Fruit fly (Drosophila melanogaster) whole organism, embryonic: ENCODE data around the gene CG7506.

Experiments used
- Atf3 ChIP-seq: fragments of 200-800 bp; sonication (Bioruptor generic); optimal IDR thresholded peaks from 3 replicates; lab custom pipeline; 2016; ENCODE audit warnings: missing biosample characterization, missing genetic modification characterization
- Bdp1 ChIP-seq: fragments of 200-800 bp; sonication (Bioruptor generic); optimal IDR thresholded peaks from 3 replicates; lab custom pipeline; 2016; ENCODE audit warnings: missing biosample characterization, missing genetic modification characterization
- CG11398 ChIP-seq: fragments of 200-800 bp; sonication (Bioruptor generic); optimal IDR thresholded peaks from 2 replicates; lab custom pipeline; 2016; ENCODE audit warnings: missing biosample characterization, missing genetic modification characterization
- CG11504 ChIP-seq: fragments of 200-800 bp; sonication (Bioruptor generic); optimal IDR thresholded peaks from 3 replicates; lab custom pipeline; 2019; ENCODE audit warnings: missing biosample characterization, mild to moderate bottlenecking, missing genetic modification characterization, moderate library complexity
- CG11695 ChIP-seq: fragments of 200-800 bp; sonication (Bioruptor generic); IDR thresholded peaks from 3 replicates; pipeline ENCODE4 v1.3.6; 2022; ENCODE audit warnings: missing biosample characterization, missing genetic modification characterization
- CG11723 ChIP-seq: fragments of 200-800 bp; sonication (Bioruptor generic); optimal IDR thresholded peaks from 2 replicates; lab custom pipeline; 2017; ENCODE audit warnings: missing biosample characterization, mild to moderate bottlenecking, missing genetic modification characterization
- CG12155 ChIP-seq: fragments of 200-800 bp; sonication (Bioruptor generic); optimal IDR thresholded peaks from 3 replicates; lab custom pipeline; 2016; ENCODE audit warnings: missing biosample characterization, missing genetic modification characterization
- CG13624 ChIP-seq: fragments of 200-800 bp; sonication (Bioruptor generic); optimal IDR thresholded peaks from 2 replicates; lab custom pipeline; 2016; ENCODE audit warnings: missing biosample characterization, missing genetic modification characterization
- CG14965 ChIP-seq: fragments of 200-800 bp; sonication (Bioruptor generic); optimal IDR thresholded peaks from 2 replicates; lab custom pipeline; 2016; ENCODE audit warnings: missing biosample characterization, missing genetic modification characterization, borderline replicate concordance
- CG15601 ChIP-seq: fragments of 200-800 bp; sonication (Bioruptor generic); optimal IDR thresholded peaks from 3 replicates; lab custom pipeline; 2019; ENCODE audit warnings: missing biosample characterization, mild to moderate bottlenecking, missing genetic modification characterization, moderate library complexity
- CG16815 ChIP-seq: fragments of 200-800 bp; sonication (Bioruptor generic); optimal IDR thresholded peaks from 3 replicates; lab custom pipeline; 2017; ENCODE audit warnings: missing biosample characterization, mild to moderate bottlenecking, missing genetic modification characterization
- CG17912 ChIP-seq: fragments of 200-800 bp; sonication (Bioruptor generic); optimal IDR thresholded peaks from 2 replicates; lab custom pipeline; 2018; ENCODE audit warnings: missing biosample characterization, mild to moderate bottlenecking, missing genetic modification characterization
- CG2120 ChIP-seq: fragments of 200-800 bp; sonication (Bioruptor generic); optimal IDR thresholded peaks from 3 replicates; lab custom pipeline; 2016; ENCODE audit warnings: missing biosample characterization, missing genetic modification characterization
- CG3281 ChIP-seq: fragments of 200-800 bp; sonication (Bioruptor generic); optimal IDR thresholded peaks from 3 replicates; lab custom pipeline; 2017; ENCODE audit warnings: missing biosample characterization, mild to moderate bottlenecking, missing genetic modification characterization
- CG4424 ChIP-seq: fragments of 200-800 bp; sonication (Bioruptor generic); optimal IDR thresholded peaks from 3 replicates; lab custom pipeline; 2016; ENCODE audit warnings: missing biosample characterization, missing genetic modification characterization
- CG4820 ChIP-seq: fragments of 200-800 bp; sonication (Bioruptor generic); optimal IDR thresholded peaks from 3 replicates; lab custom pipeline; 2016; ENCODE audit warnings: missing biosample characterization, missing genetic modification characterization
- CG5245 ChIP-seq: fragments of 200-800 bp; sonication (Bioruptor generic); optimal IDR thresholded peaks from 3 replicates; lab custom pipeline; 2016; ENCODE audit warnings: missing biosample characterization, missing genetic modification characterization
- CG7372 ChIP-seq: fragments of 200-800 bp; sonication (Bioruptor generic); IDR thresholded peaks from 2 replicates; pipeline ENCODE4 v1.3.6; 2022; ENCODE audit warnings: missing biosample characterization, missing genetic modification characterization
- CG7839 ChIP-seq: fragments of 200-800 bp; sonication (Bioruptor generic); optimal IDR thresholded peaks from 3 replicates; lab custom pipeline; 2018; ENCODE audit warnings: missing biosample characterization, mild to moderate bottlenecking, missing genetic modification characterization, moderate library complexity
- CG8765 ChIP-seq: fragments of 200-800 bp; sonication (Bioruptor generic); IDR thresholded peaks from 2 replicates; pipeline ENCODE4 v1.3.6; 2022; ENCODE audit warnings: missing biosample characterization, missing genetic modification characterization
- Chrac-16 ChIP-seq: fragments of 200-800 bp; sonication (Bioruptor generic); optimal IDR thresholded peaks from 3 replicates; lab custom pipeline; 2016; ENCODE audit warnings: missing biosample characterization, missing genetic modification characterization
- D ChIP-seq, 2 experiments: fragments of 200-800 bp in 1 of 2; fragments of >200 bp in 1 of 2; sonication (Bioruptor generic) in 1 of 2; optimal IDR thresholded peaks; 2 replicates in 1 of 2; 3 replicates in 1 of 2; lab custom pipeline; 2017; ENCODE audit warnings: mild to moderate bottlenecking in 1 of 2, missing biosample characterization in 1 of 2, missing genetic modification characterization in 1 of 2, missing genetic modification reagents in 1 of 2
- Dip3 ChIP-seq: fragments of 200-800 bp; sonication (Bioruptor generic); optimal IDR thresholded peaks from 3 replicates; lab custom pipeline; 2016; ENCODE audit warnings: missing biosample characterization, missing genetic modification characterization
- Drgx ChIP-seq: fragments of 200-800 bp; sonication (Bioruptor generic); IDR thresholded peaks from 2 replicates; pipeline ENCODE4 v1.3.6; 2022; ENCODE audit warnings: missing biosample characterization, missing genetic modification characterization
- NC2α ChIP-seq: fragments of 200-800 bp; sonication (Bioruptor generic); optimal IDR thresholded peaks from 2 replicates; lab custom pipeline; 2016; ENCODE audit warnings: missing biosample characterization, missing genetic modification characterization
- Neu2 ChIP-seq: fragments of 200-800 bp; sonication (Bioruptor generic); optimal IDR thresholded peaks from 3 replicates; lab custom pipeline; 2016; ENCODE audit warnings: missing biosample characterization, missing genetic modification characterization, borderline replicate concordance
- NfI ChIP-seq: fragments of 200-800 bp; sonication (Bioruptor generic); optimal IDR thresholded peaks from 3 replicates; lab custom pipeline; 2018; ENCODE audit warnings: missing biosample characterization, mild to moderate bottlenecking, missing genetic modification characterization, moderate library complexity
- Optix ChIP-seq: fragments of 200-800 bp; sonication (Bioruptor generic); IDR thresholded peaks from 3 replicates; pipeline ENCODE4 v1.3.6; 2022; ENCODE audit warnings: missing biosample characterization, missing genetic modification characterization
- Pdp1 ChIP-seq, 2 experiments: fragments of 200-800 bp; sonication (Bioruptor generic); optimal IDR thresholded peaks; 3 replicates each; lab custom pipeline; 2016; ENCODE audit warnings: missing biosample characterization in 2 of 2, missing genetic modification characterization in 2 of 2, mild to moderate bottlenecking in 1 of 2, moderate library complexity in 1 of 2
- Side ChIP-seq: fragments of 200-800 bp; sonication (Bioruptor generic); optimal IDR thresholded peaks from 2 replicates; lab custom pipeline; 2016; ENCODE audit warnings: missing biosample characterization, missing genetic modification characterization
- Sox100B ChIP-seq: fragments of 200-800 bp; sonication (Bioruptor generic); optimal IDR thresholded peaks from 3 replicates; lab custom pipeline; 2018; ENCODE audit warnings: missing biosample characterization, mild to moderate bottlenecking, missing genetic modification characterization
- Xbp1 ChIP-seq: fragments of 200-800 bp; sonication (Bioruptor generic); optimal IDR thresholded peaks from 3 replicates; lab custom pipeline; 2016; ENCODE audit warnings: missing biosample characterization, mild to moderate bottlenecking, missing genetic modification characterization
- ap ChIP-seq: fragments of 200-800 bp; sonication (Bioruptor generic); IDR thresholded peaks from 2 replicates; pipeline ENCODE4 v1.3.6; 2022; ENCODE audit warnings: missing biosample characterization, missing genetic modification characterization
- caup ChIP-seq: fragments of 200-800 bp; sonication (Bioruptor generic); optimal IDR thresholded peaks from 3 replicates; lab custom pipeline; 2017; ENCODE audit warnings: missing biosample characterization, mild to moderate bottlenecking, missing genetic modification characterization, moderate library complexity; ENCODE audit not compliant: severe bottlenecking
- chinmo ChIP-seq: fragments of 200-800 bp; sonication (Bioruptor generic); IDR thresholded peaks from 4 replicates; pipeline ENCODE4 v1.3.6; 2022; ENCODE audit warnings: missing biosample characterization, missing genetic modification characterization; ENCODE audit not compliant: partially characterized antibody
- chm ChIP-seq: fragments of 200-800 bp; sonication (Bioruptor generic); IDR thresholded peaks from 2 replicates; pipeline ENCODE4 v1.3.6; 2022; ENCODE audit warnings: missing biosample characterization, missing genetic modification characterization
- dmrt99B ChIP-seq: fragments of 200-800 bp; sonication (Bioruptor generic); optimal IDR thresholded peaks from 2 replicates; lab custom pipeline; 2018; ENCODE audit warnings: missing biosample characterization, mild to moderate bottlenecking, missing genetic modification characterization, moderate library complexity
- ftz-f1 ChIP-seq: fragments of 200-800 bp; sonication (Bioruptor generic); optimal IDR thresholded peaks from 2 replicates; lab custom pipeline; 2016; ENCODE audit warnings: missing biosample characterization, missing genetic modification characterization
- grau ChIP-seq: fragments of 200-800 bp; optimal IDR thresholded peaks from 3 replicates; lab custom pipeline; 2019; ENCODE audit warnings: missing biosample characterization, mild to moderate bottlenecking, missing genetic modification characterization, moderate library complexity
- hkb ChIP-seq, 2 experiments: fragments of 200-800 bp in 1 of 2; fragments of >200 bp in 1 of 2; sonication (Bioruptor generic) in 1 of 2; IDR thresholded peaks in 1 of 2; optimal IDR thresholded peaks in 1 of 2; 2 replicates each; pipeline versions ENCODE4 v1.3.6 to Lab custom; 2017 to 2022; ENCODE audit warnings: missing biosample characterization in 1 of 2, missing genetic modification characterization in 1 of 2
- jumu ChIP-seq: fragments of 200-800 bp; sonication (Bioruptor generic); optimal IDR thresholded peaks from 3 replicates; lab custom pipeline; 2016; ENCODE audit warnings: missing biosample characterization, missing genetic modification characterization
- lilli ChIP-seq: fragments of 200-800 bp; sonication (Bioruptor generic); optimal IDR thresholded peaks from 3 replicates; lab custom pipeline; 2016; ENCODE audit warnings: missing biosample characterization, missing genetic modification characterization
- maf-S ChIP-seq: fragments of 200-800 bp; sonication (Bioruptor generic); optimal IDR thresholded peaks from 2 replicates; lab custom pipeline; 2016; ENCODE audit warnings: missing biosample characterization, missing genetic modification characterization
- sens ChIP-seq: fragments of 200-800 bp; sonication (Bioruptor generic); peaks from one replicate; lab custom pipeline; 2016; ENCODE audit warnings: missing biosample characterization, missing genetic modification characterization
- sisA ChIP-seq: fragments of 200-800 bp; sonication (Bioruptor generic); IDR thresholded peaks from 2 replicates; pipeline ENCODE4 v1.3.6; 2022; ENCODE audit warnings: missing biosample characterization, missing genetic modification characterization
- ttk ChIP-seq: fragments of 200-800 bp; sonication (Bioruptor generic); IDR thresholded peaks from 2 replicates; pipeline ENCODE4 v2.1.2; 2022; ENCODE audit warnings: missing biosample characterization, missing genetic modification characterization
- wdn ChIP-seq: fragments of 200-800 bp; sonication (Bioruptor generic); IDR thresholded peaks from 2 replicates; pipeline ENCODE4 v1.3.6; 2022; ENCODE audit warnings: missing biosample characterization, missing genetic modification characterization

CG7506 gene

DNA sequence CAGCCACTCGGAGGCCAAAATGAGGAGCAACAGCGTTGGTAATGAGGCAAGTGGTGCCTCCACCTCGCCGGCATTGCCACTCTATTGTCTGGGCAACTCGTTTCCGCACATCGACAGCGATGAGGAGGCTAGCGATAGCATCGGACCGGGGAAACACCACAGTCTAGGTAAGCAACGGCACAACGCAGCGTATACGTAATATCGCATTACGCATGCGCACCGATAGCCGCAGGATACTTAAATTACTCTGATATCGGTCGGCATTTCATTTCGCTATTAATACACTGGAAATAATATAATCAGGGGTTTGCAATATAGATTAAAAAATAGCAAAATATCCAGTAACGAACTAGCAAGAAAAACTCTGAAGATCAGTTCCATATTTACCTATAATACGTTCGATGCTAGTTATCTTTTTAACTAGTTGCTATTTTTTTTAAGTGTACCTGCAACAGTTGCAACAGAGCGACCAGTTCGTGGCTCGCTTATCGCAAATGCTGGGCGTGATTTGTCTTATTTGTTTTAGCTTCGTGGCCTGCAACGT lies 23.9 kb downstream of the CG7506 start (continued):
- TF ChIP-seq Sox100B (no peak), Neu2 (GFP tag; lab: Kevin White, UChicago) (no peak), Optix (0 out of 3 replicates have a peak, but pooled peaks have one; percentile 14), Drgx (GFP tag; lab: Robert Waterston, UW) (peak; percentile 77), sisA (GFP tag; lab: Robert Waterston, UW) (peak; percentile 32; the same call in 1 of the 2 replicates), CG11398 (GFP tag; lab: Kevin White, UChicago) (no peak), CG7372 (GFP tag; lab: Robert Waterston, UW) (peak; percentile 63), grau (tag; lab: Kevin White, UChicago) (no peak), chinmo (GFP tag; lab: Robert Waterston, UW) (no peak), ftz-f1 (GFP tag; lab: Kevin White, UChicago) (no peak), CG11504 (tag; lab: Kevin White, UChicago) (peak; percentile 18), NC2α (GFP tag; lab: Kevin White, UChicago) (no peak), jumu (GFP tag; lab: Kevin White, UChicago) (no peak), Xbp1 (GFP tag; lab: Kevin White, UChicago) (no peak), dmrt99B (tag; lab: Kevin White, UChicago) (peak; percentile 38), Chrac-16 (GFP tag; lab: Kevin White, UChicago) (no peak), lilli (GFP tag; lab: Kevin White, UChicago) (no peak)

- TF ChIP-seq ttk (GFP tag; lab: Robert Waterston, UW) (peak; percentile 42; the same call in 1 of the 2 replicates), CG7839 (peak; percentile 56), CG3281 (no peak), CG15601 (tag; lab: Kevin White, UChicago) (peak; percentile 21), Atf3 (GFP tag; lab: Kevin White, UChicago) (no peak), Sox100B (peak; percentile 21), wdn (GFP tag; lab: Robert Waterston, UW) (no peak), Side (peak; percentile 24), CG5245 (GFP tag; lab: Kevin White, UChicago) (peak; percentile 24), hkb (optimal IDR thresholded peaks at IDR 0.05; lab: Kevin White, UChicago) (no peak), hkb (GFP tag; IDR thresholded peaks at IDR 0.05; lab: Robert Waterston, UW) (0 out of 2 replicates have a peak, but pooled peaks have one; percentile 24), CG11723 (GFP tag; lab: Kevin White, UChicago) (no peak), CG13624 (peak; percentile 8), Drgx (GFP tag; lab: Robert Waterston, UW) (peak; percentile 39; the same call in 1 of the 2 replicates), NfI (GFP tag; lab: Kevin White, UChicago) (peak; percentile 13), Pdp1 (GFP tag; optimal IDR thresholded peaks at IDR 0.05; lab: Kevin White, UChicago) (peak; percentile 39 to 65), caup (no peak), CG4820 (GFP tag; lab: Kevin White, UChicago) (peak; percentile 44), ap (GFP tag; lab: Robert Waterston, UW) (peak; percentile 15; the same call in 1 of the 2 replicates), D (optimal IDR thresholded peaks at IDR 0.05; lab: Kevin White, UChicago) (no peak), D (GFP tag; optimal IDR thresholded peaks at IDR 0.05; lab: Kevin White, UChicago) (peak; percentile 23), sens (peak; percentile 88), chm (GFP tag; lab: Robert Waterston, UW) (no peak), CG8765 (GFP tag; lab: Robert Waterston, UW) (no peak), maf-S (no peak), CG4424 (peak; percentile 36), CG17912 (GFP tag; lab: Kevin White, UChicago) (no peak), Dip3 (peak; percentile 4), CG16815 (GFP tag; lab: Kevin White, UChicago) (peak; percentile 12), CG11695 (GFP tag; lab: Robert Waterston, UW) (no peak), CG11504 (tag; lab: Kevin White, UChicago) (peak; percentile 70), Bdp1 (GFP tag; lab: Kevin White, UChicago) (no peak), CG2120 (GFP tag; lab: Kevin White, UChicago) (peak; percentile 23), CG12155 (GFP tag; lab: Kevin White, UChicago) (peak; percentile 3), Chrac-16 (GFP tag; lab: Kevin White, UChicago) (peak; percentile 36), CG14965 (GFP tag; lab: Kevin White, UChicago) (no peak)
Observed at dm6 chr3L:7614226-7614625, 27.2 kb downstream of the CG7506 start.
